Worm (Caenorhabditis elegans) whole organism, L3 larva: ENCODE measurements around the gene snr-1.

Source experiments
- ama-1 ChIP-seq: fragments of 150-350 bp; optimal IDR thresholded peaks from 2 replicates; lab custom pipeline; 2018
- ceh-28 ChIP-seq: fragments of 150-350 bp; optimal IDR thresholded peaks from 2 replicates; lab custom pipeline; 2014; ENCODE audit warnings: missing biosample characterization, missing genetic modification reagents, missing genetic modification characterization
- fos-1 ChIP-seq: fragments of 150-350 bp; optimal IDR thresholded peaks from 2 replicates; lab custom pipeline; 2014; ENCODE audit warnings: missing biosample characterization, missing genetic modification characterization
- jun-1 ChIP-seq: fragments of 150-350 bp; optimal IDR thresholded peaks from 2 replicates; lab custom pipeline; 2014; ENCODE audit warnings: missing biosample characterization, missing genetic modification reagents, missing genetic modification characterization
- nhr-12 ChIP-seq: fragments of 150-350 bp; optimal IDR thresholded peaks from 2 replicates; lab custom pipeline; 2014; ENCODE audit warnings: missing biosample characterization, missing genetic modification characterization
- nhr-237 ChIP-seq: fragments of 150-350 bp; optimal IDR thresholded peaks from 2 replicates; lab custom pipeline; 2014; ENCODE audit warnings: missing biosample characterization, missing genetic modification characterization
- nhr-28 ChIP-seq: fragments of 150-350 bp; optimal IDR thresholded peaks from 2 replicates; lab custom pipeline; 2014; ENCODE audit warnings: missing biosample characterization, missing genetic modification characterization
- nhr-43 ChIP-seq: sonication (generic microtip); optimal IDR thresholded peaks from 2 replicates; lab custom pipeline; 2016; ENCODE audit warnings: mild to moderate bottlenecking, missing genetic modification characterization, missing compliant biosample characterization; ENCODE audit not compliant: poor library complexity, severe bottlenecking
- nhr-76 ChIP-seq: fragments of 150-350 bp; sonication (generic microtip); optimal IDR thresholded peaks from 5 replicates; lab custom pipeline; 2014; ENCODE audit warnings: missing biosample characterization, missing genetic modification characterization
- pha-4 ChIP-seq: fragments of 150-350 bp; optimal IDR thresholded peaks from 2 replicates; lab custom pipeline; 2014; ENCODE audit warnings: missing biosample characterization, missing genetic modification reagents, missing genetic modification characterization
- pqm-1 ChIP-seq: fragments of 150-350 bp; optimal IDR thresholded peaks from 2 replicates; lab custom pipeline; 2017; ENCODE audit warnings: missing biosample characterization, missing genetic modification characterization, inconsistent platforms
- unc-39 ChIP-seq: sonication (generic microtip); optimal IDR thresholded peaks from 4 replicates; lab custom pipeline; 2017; ENCODE audit warnings: missing biosample characterization, missing genetic modification characterization
- unc-62 ChIP-seq: fragments of 150-350 bp; sonication (generic microtip); optimal IDR thresholded peaks from 4 replicates; lab custom pipeline; 2014; ENCODE audit warnings: missing biosample characterization, missing genetic modification reagents, missing genetic modification characterization
- ztf-4 ChIP-seq: fragments of 150-350 bp; optimal IDR thresholded peaks from 2 replicates; lab custom pipeline; 2014; ENCODE audit warnings: missing biosample characterization, missing genetic modification characterization

ce11 chrIV:17048257-17048656 is 39.6 kb upstream of the snr-1 start, which contains the start of gene athp-3:
- TF ChIP-seq unc-39 (tag; lab: Kevin White, UChicago) (no peak), ama-1 (no peak), nhr-28 (no peak), nhr-43 (tag; lab: Kevin White, UChicago) (no peak), nhr-12 (tag; lab: Kevin White, UChicago) (no peak), fos-1 (tag; lab: Kevin White, UChicago) (no peak), nhr-237 (tag; lab: Kevin White, UChicago) (no peak), ceh-28 (tag; lab: Kevin White, UChicago) (no peak), jun-1 (tag; lab: Kevin White, UChicago) (no peak), unc-62 (GFP tag; lab: Kevin White, UChicago) (no peak), ztf-4 (tag; lab: Kevin White, UChicago) (no peak), nhr-76 (no peak), pha-4 (tag; lab: Kevin White, UChicago) (no peak), pqm-1 (tag; lab: Kevin White, UChicago) (no peak)
